Worm (Caenorhabditis elegans) whole organism, young adult: ENCODE results near the gene dohh-1.

ENCODE experiments used
- B0035.1 ChIP-seq: sonication (generic microtip); optimal IDR thresholded peaks from 2 replicates; lab custom pipeline; 2016; ENCODE audit warnings: missing genetic modification characterization, mild to moderate bottlenecking, missing compliant biosample characterization, missing genotype, missing genetic modification reagents
- B0336.3 ChIP-seq: fragments of 200-800 bp; sonication (Bioruptor generic); IDR thresholded peaks from 2 replicates; pipeline ENCODE4 v1.3.6; 2022; ENCODE audit warnings: missing genetic modification characterization, missing compliant biosample characterization
- D2030.7 ChIP-seq: fragments of 200-800 bp; sonication (Bioruptor generic); IDR thresholded peaks from 2 replicates; pipeline ENCODE4 v1.3.6; 2022; ENCODE audit warnings: missing genetic modification reagents, missing genetic modification characterization, missing compliant biosample characterization
- F37B4.10 ChIP-seq: fragments of 200-800 bp; sonication (Bioruptor generic); IDR thresholded peaks from 2 replicates; pipeline ENCODE4 v1.3.6; 2022; ENCODE audit warnings: missing genetic modification characterization, missing compliant biosample characterization
- K11D2.4 ChIP-seq: fragments of 200-800 bp; sonication (Bioruptor generic); IDR thresholded peaks from 2 replicates; pipeline ENCODE4 v1.3.6; 2022; ENCODE audit warnings: missing genetic modification reagents, missing genetic modification characterization, missing compliant biosample characterization
- K12H6.12 ChIP-seq: fragments of 200-800 bp; sonication (Bioruptor generic); optimal IDR thresholded peaks from 2 replicates; lab custom pipeline; 2018; ENCODE audit warnings: mild to moderate bottlenecking, missing genetic modification characterization, missing compliant biosample characterization
- T26A5.8 ChIP-seq: sonication (generic microtip); optimal IDR thresholded peaks from 2 replicates; lab custom pipeline; 2016; ENCODE audit warnings: missing genetic modification characterization, missing compliant biosample characterization
- ZK185.1 ChIP-seq: sonication (generic microtip); optimal IDR thresholded peaks from 2 replicates; lab custom pipeline; 2016; ENCODE audit warnings: mild to moderate bottlenecking, missing genetic modification characterization, missing compliant biosample characterization; ENCODE audit not compliant: poor library complexity, severe bottlenecking
- ama-1 ChIP-seq, 3 experiments: fragments of 150-350 bp in 1 of 3; sonication (generic microtip) in 2 of 3; optimal IDR thresholded peaks; 2 replicates each; lab custom pipeline; 2014 to 2018; ENCODE audit warnings: missing biosample characterization in 2 of 3, missing genetic modification characterization in 2 of 3, missing genetic modification reagents in 2 of 3
- bed-1 ChIP-seq: fragments of 200-800 bp; sonication (Bioruptor generic); IDR thresholded peaks from 2 replicates; pipeline ENCODE4 v1.3.6; 2022; ENCODE audit warnings: missing genetic modification reagents, missing genetic modification characterization, missing compliant biosample characterization
- cebp-1 ChIP-seq, 2 experiments: fragments of 200-800 bp in 1 of 2; sonication (Bioruptor generic) in 1 of 2; sonication (generic microtip) in 1 of 2; IDR thresholded peaks in 1 of 2; optimal IDR thresholded peaks in 1 of 2; 2 replicates each; pipeline versions ENCODE4 v1.3.6 to Lab custom; 2017 to 2022; ENCODE audit warnings: missing compliant biosample characterization in 2 of 2, missing genetic modification characterization in 2 of 2, mild to moderate bottlenecking in 1 of 2, missing genetic modification reagents in 1 of 2, moderate library complexity in 1 of 2
- chd-7 ChIP-seq: sonication (generic microtip); optimal IDR thresholded peaks from 2 replicates; lab custom pipeline; 2016; ENCODE audit warnings: mild to moderate bottlenecking, missing genetic modification characterization, moderate library complexity, missing compliant biosample characterization
- dox-1 ChIP-seq: fragments of 200-800 bp; sonication (Bioruptor generic); IDR thresholded peaks from 2 replicates; pipeline ENCODE4 v1.3.6; 2022; ENCODE audit warnings: missing genetic modification reagents, missing genetic modification characterization, missing compliant biosample characterization
- egl-18 ChIP-seq: fragments of 200-800 bp; sonication (Bioruptor generic); IDR thresholded peaks from 2 replicates; pipeline ENCODE4 v1.3.6; 2022; ENCODE audit warnings: missing genetic modification reagents, missing genetic modification characterization, missing compliant biosample characterization
- egl-44 ChIP-seq: fragments of 200-800 bp; sonication (Bioruptor generic); IDR thresholded peaks from 2 replicates; pipeline ENCODE4 v1.3.6; 2022; ENCODE audit warnings: missing genetic modification reagents, missing genetic modification characterization, missing compliant biosample characterization
- hmg-1.2 ChIP-seq: fragments of 200-800 bp; sonication (Bioruptor generic); IDR thresholded peaks from 2 replicates; pipeline ENCODE4 v1.3.6; 2022; ENCODE audit warnings: missing genetic modification reagents, missing genetic modification characterization, missing compliant biosample characterization
- hmg-20 ChIP-seq: fragments of 200-800 bp; sonication (Bioruptor generic); IDR thresholded peaks from 2 replicates; pipeline ENCODE4 v1.3.6; 2022; ENCODE audit warnings: missing genetic modification reagents, missing genetic modification characterization, missing compliant biosample characterization
- hrde-1 ChIP-seq: sonication (generic microtip); optimal IDR thresholded peaks from 2 replicates; lab custom pipeline; 2016; ENCODE audit warnings: missing genetic modification characterization, mild to moderate bottlenecking, missing compliant biosample characterization, moderate library complexity, missing genotype, missing genetic modification reagents, borderline replicate concordance
- hsf-1 ChIP-seq: fragments of 200-800 bp; sonication (Bioruptor generic); IDR thresholded peaks from 2 replicates; pipeline ENCODE4 v1.3.6; 2022; ENCODE audit warnings: missing genetic modification reagents, missing genetic modification characterization, missing compliant biosample characterization
- lag-1 ChIP-seq: fragments of 200-800 bp; sonication (Bioruptor generic); IDR thresholded peaks from 2 replicates; pipeline ENCODE4 v1.3.6; 2022; ENCODE audit warnings: missing genetic modification reagents, missing genetic modification characterization, missing compliant biosample characterization
- let-607 ChIP-seq, 2 experiments: fragments of 200-800 bp in 1 of 2; sonication (Bioruptor generic) in 1 of 2; sonication (generic microtip) in 1 of 2; optimal IDR thresholded peaks; 2 replicates each; lab custom pipeline; 2016 to 2018; ENCODE audit warnings: mild to moderate bottlenecking in 2 of 2, missing compliant biosample characterization in 2 of 2, missing genetic modification characterization in 2 of 2, moderate library complexity in 2 of 2, missing genotype in 1 of 2
- lin-40 ChIP-seq: sonication (generic microtip); optimal IDR thresholded peaks from 2 replicates; lab custom pipeline; 2016; ENCODE audit warnings: missing genetic modification characterization, mild to moderate bottlenecking, missing compliant biosample characterization, missing genotype, missing genetic modification reagents
- madf-10 ChIP-seq: sonication (generic microtip); optimal IDR thresholded peaks from 2 replicates; lab custom pipeline; 2016; ENCODE audit warnings: mild to moderate bottlenecking, missing genetic modification characterization, missing compliant biosample characterization
- madf-3 ChIP-seq: fragments of 200-800 bp; sonication (Bioruptor generic); IDR thresholded peaks from 2 replicates; pipeline ENCODE4 v1.3.6; 2022; ENCODE audit warnings: missing genetic modification reagents, missing genetic modification characterization, missing compliant biosample characterization
- mcd-1 ChIP-seq: fragments of 200-800 bp; sonication (Bioruptor generic); IDR thresholded peaks from 2 replicates; pipeline ENCODE4 v1.3.6; 2022; ENCODE audit warnings: missing genetic modification reagents, missing genetic modification characterization, missing compliant biosample characterization
- nfya-1 ChIP-seq: sonication (generic microtip); optimal IDR thresholded peaks from 2 replicates; lab custom pipeline; 2017; ENCODE audit warnings: antibody characterized with exemption, missing compliant biosample characterization, missing genetic modification characterization, borderline replicate concordance; ENCODE audit not compliant: insufficient read depth
- nfyb-1 ChIP-seq: fragments of 200-800 bp; sonication (Bioruptor generic); IDR thresholded peaks from 2 replicates; pipeline ENCODE4 v1.3.6; 2022; ENCODE audit warnings: missing genetic modification reagents, missing genetic modification characterization, missing compliant biosample characterization
- nhr-80 ChIP-seq: sonication (generic microtip); optimal IDR thresholded peaks from 2 replicates; lab custom pipeline; 2016; ENCODE audit warnings: missing genetic modification characterization, missing compliant biosample characterization
- pbrm-1 ChIP-seq: fragments of 200-800 bp; sonication (Bioruptor generic); IDR thresholded peaks from 2 replicates; pipeline ENCODE4 v1.3.6; 2022; ENCODE audit warnings: missing genetic modification reagents, missing genetic modification characterization, missing compliant biosample characterization
- pha-4 ChIP-seq: fragments of 150-350 bp; sonication (generic microtip); optimal IDR thresholded peaks from 2 replicates; lab custom pipeline; 2014; ENCODE audit warnings: missing biosample characterization, missing genetic modification reagents, missing genetic modification characterization
- rcor-1 ChIP-seq: fragments of 200-800 bp; sonication (Bioruptor generic); IDR thresholded peaks from 2 replicates; pipeline ENCODE4 v1.3.6; 2022; ENCODE audit warnings: missing genetic modification reagents, missing genetic modification characterization, missing compliant biosample characterization
- sdz-38 ChIP-seq: sonication (generic microtip); optimal IDR thresholded peaks from 2 replicates; lab custom pipeline; 2016; ENCODE audit warnings: missing genotype, missing genetic modification characterization, missing compliant biosample characterization
- snpc-1.1 ChIP-seq: sonication (generic microtip); optimal IDR thresholded peaks from 2 replicates; lab custom pipeline; 2017; ENCODE audit warnings: missing genetic modification characterization, mild to moderate bottlenecking, missing compliant biosample characterization, antibody characterized with exemption, moderate library complexity, missing genotype, missing genetic modification reagents; ENCODE audit not compliant: insufficient read depth
- tlf-1 ChIP-seq: fragments of 200-800 bp; sonication (Bioruptor generic); optimal IDR thresholded peaks from 2 replicates; lab custom pipeline; 2018; ENCODE audit warnings: mild to moderate bottlenecking, missing genetic modification characterization, missing compliant biosample characterization
- unc-62 ChIP-seq: fragments of 150-350 bp; optimal IDR thresholded peaks from 2 replicates; lab custom pipeline; 2014; ENCODE audit warnings: missing biosample characterization, missing genetic modification reagents, missing genetic modification characterization
- zim-3 ChIP-seq: sonication (generic microtip); optimal IDR thresholded peaks from 2 replicates; lab custom pipeline; 2017; ENCODE audit warnings: mild to moderate bottlenecking, missing genetic modification characterization, moderate library complexity, missing compliant biosample characterization
- ztf-28 ChIP-seq: fragments of 200-800 bp; sonication (Bioruptor generic); IDR thresholded peaks from 2 replicates; pipeline ENCODE4 v1.3.6; 2022; ENCODE audit warnings: missing genetic modification reagents, missing genetic modification characterization, missing compliant biosample characterization
- ztf-3 ChIP-seq: fragments of 200-800 bp; sonication (Bioruptor generic); optimal IDR thresholded peaks from 2 replicates; lab custom pipeline; 2018; ENCODE audit warnings: mild to moderate bottlenecking, missing genetic modification characterization, missing compliant biosample characterization
- ztf-6 ChIP-seq: fragments of 200-800 bp; sonication (Bioruptor generic); IDR thresholded peaks from 2 replicates; pipeline ENCODE4 v1.3.6; 2022; ENCODE audit warnings: missing genetic modification reagents, missing genetic modification characterization, missing compliant biosample characterization

dohh-1 gene

ce11 chrII:10556550-10557205, 23.1 kb upstream of the dohh-1 start (continued):
- no peak for TF ChIP-seq cebp-1 (GFP tag; IDR thresholded peaks at IDR 0.05; lab: Robert Waterston, UW)
- TF ChIP-seq cebp-1 (tag; optimal IDR thresholded peaks at IDR 0.05; lab: Kevin White, UChicago), result no peak
- no peak for TF ChIP-seq madf-10 (tag; lab: Kevin White, UChicago)
- no peak for TF ChIP-seq K11D2.4 (GFP tag; lab: Robert Waterston, UW)
- no peak for TF ChIP-seq snpc-1.1
- peak; percentile 87 for TF ChIP-seq ama-1 (optimal IDR thresholded peaks at IDR 0.05; lab: Kevin White, UChicago)
- no peak for TF ChIP-seq ama-1 (GFP tag; optimal IDR thresholded peaks at IDR 0.05; lab: Kevin White, UChicago)
- no peak for TF ChIP-seq tlf-1
- no peak for TF ChIP-seq ztf-6 (GFP tag; lab: Robert Waterston, UW)
- TF ChIP-seq hsf-1, result 0 out of 2 replicates have a peak, but pooled peaks have one; percentile 54
- TF ChIP-seq zim-3 (tag; lab: Kevin White, UChicago), result no peak
- 0 out of 2 replicates have a peak, but pooled peaks have one; percentile 41 for TF ChIP-seq bed-1
- no peak for TF ChIP-seq sdz-38 (tag; lab: Kevin White, UChicago)
- no peak for TF ChIP-seq hrde-1 (tag; lab: Kevin White, UChicago)
- 0 out of 2 replicates have a peak, but pooled peaks have one; percentile 11 for TF ChIP-seq egl-44
- TF ChIP-seq dox-1 (GFP tag; lab: Robert Waterston, UW), result no peak; the same call in 1 of the 2 replicates
- TF ChIP-seq mcd-1 (GFP tag; lab: Robert Waterston, UW), result no peak
- peak; percentile 39; the same call in 1 of the 2 replicates for TF ChIP-seq B0336.3 (GFP tag; lab: Robert Waterston, UW)
- TF ChIP-seq chd-7 (tag; lab: Kevin White, UChicago), result peak; percentile 14
- no peak for TF ChIP-seq hmg-20 (GFP tag; lab: Robert Waterston, UW)
- TF ChIP-seq nfya-1 (tag; lab: Kevin White, UChicago), result no peak
- TF ChIP-seq let-607 (tag; optimal IDR thresholded peaks at IDR 0.05; lab: Kevin White, UChicago), result peak; percentile 18 to 50
- TF ChIP-seq ztf-28 (GFP tag; lab: Robert Waterston, UW), result no peak

DNA sequence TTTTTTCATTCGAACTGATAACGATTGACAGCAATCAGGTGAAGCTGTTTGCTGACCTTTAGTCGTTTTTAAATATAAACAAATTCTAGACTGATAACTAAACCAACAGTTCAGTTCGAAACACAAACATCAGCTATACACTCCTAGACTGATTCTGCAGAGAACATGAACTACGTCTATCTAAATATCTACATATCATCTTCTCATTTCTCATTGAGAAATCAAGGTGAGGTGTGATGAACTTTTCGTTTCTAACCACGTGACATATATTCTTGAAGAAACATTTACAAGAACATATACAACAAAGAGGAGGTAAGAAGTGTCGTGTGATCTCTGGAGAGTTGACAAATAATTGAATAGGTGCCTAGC, 22.6 kb upstream of the dohh-1 start:
- TF ChIP-seq lag-1 (GFP tag; lab: Robert Waterston, UW) (no peak), lin-40 (peak; percentile 25), egl-44 (0 out of 2 replicates have a peak, but pooled peaks have one; percentile 48), D2030.7 (GFP tag; lab: Robert Waterston, UW) (no peak), B0035.1 (tag; lab: Kevin White, UChicago) (no peak), pha-4 (tag; lab: Kevin White, UChicago) (no peak), K12H6.12 (tag; lab: Kevin White, UChicago) (no peak), F37B4.10 (no peak), nfyb-1 (GFP tag; lab: Robert Waterston, UW) (0 out of 2 replicates have a peak, but pooled peaks have one; percentile 6), madf-3 (GFP tag; lab: Robert Waterston, UW) (no peak), nhr-80 (tag; lab: Kevin White, UChicago) (peak; percentile 22), unc-62 (GFP tag; lab: Kevin White, UChicago) (no peak), snpc-1.1 (no peak), egl-18 (no peak), T26A5.8 (tag; lab: Kevin White, UChicago) (no peak), ztf-3 (GFP tag; lab: Kevin White, UChicago) (no peak), rcor-1 (GFP tag; lab: Robert Waterston, UW) (0 out of 2 replicates have a peak, but pooled peaks have one; percentile 15), hmg-1.2 (GFP tag; lab: Robert Waterston, UW) (no peak), pbrm-1 (GFP tag; lab: Robert Waterston, UW) (no peak), ZK185.1 (tag; lab: Kevin White, UChicago) (no peak)
